Worm (Caenorhabditis elegans): ENCODE data around the gene crn-4.
A peak's percentile ranks its signal among the peaks of the same experiment; 100 is the strongest.

The crn-4 gene

ce11 chrX:2210751-2211150, 47.1 kb downstream of the crn-4 start, which contains the start of gene peb-1:
Gene peb-1 (plus strand): TSS chrX:2211051.
- TF ChIP-seq F16B12.6 (tag; optimal IDR thresholded peaks at IDR 0.05) (no peak), fkh-8 (tag; optimal IDR thresholded peaks at IDR 0.05) (no peak), nhr-237 (tag; optimal IDR thresholded peaks at IDR 0.05) (no peak), ets-5 (GFP tag; IDR thresholded peaks at IDR 0.05) (no peak), nhr-76 (tag; optimal IDR thresholded peaks at IDR 0.05) (no peak), elt-2 (tag; optimal IDR thresholded peaks at IDR 0.05) (no peak), grh-1 (GFP tag; IDR thresholded peaks at IDR 0.05) (no peak), unc-98 (GFP tag; IDR thresholded peaks at IDR 0.05) (no peak), lin-39 (tag; optimal IDR thresholded peaks at IDR 0.05) (no peak), pqm-1 (tag; optimal IDR thresholded peaks at IDR 0.05) (no peak), blmp-1 (tag; optimal IDR thresholded peaks at IDR 0.05) (no peak), efl-1 (optimal IDR thresholded peaks at IDR 0.05) (no peak), efl-1 (GFP tag; optimal IDR thresholded peaks at IDR 0.05 in 1 of 2) (no peak), aly-2 (tag; optimal IDR thresholded peaks at IDR 0.05) (no peak), ceh-88 (GFP tag; IDR thresholded peaks at IDR 0.05) (no peak), nhr-12 (tag; optimal IDR thresholded peaks at IDR 0.05) (no peak), skn-1 (tag; optimal IDR thresholded peaks at IDR 0.05) (no peak), unc-62 (GFP tag; optimal IDR thresholded peaks at IDR 0.05) (no peak), nhr-47 (tag; optimal IDR thresholded peaks at IDR 0.05) (no peak), zag-1 (tag; optimal IDR thresholded peaks at IDR 0.05) (no peak)

ce11 chrX:2210164-2210563, 47.7 kb downstream of the crn-4 start:
- TF ChIP-seq ces-1 (GFP tag; optimal IDR thresholded peaks at IDR 0.05) (no peak), fkh-8 (tag; optimal IDR thresholded peaks at IDR 0.05) (no peak), mab-9 (GFP tag; IDR thresholded peaks at IDR 0.05) (no peak), blmp-1 (tag; optimal IDR thresholded peaks at IDR 0.05) (peak; percentile 24)

ce11 chrX:2208391-2208790, 49.5 kb downstream of the crn-4 start:
- TF ChIP-seq lin-14 (GFP tag; optimal IDR thresholded peaks at IDR 0.05) (peak; percentile 11), pqm-1 (tag; optimal IDR thresholded peaks at IDR 0.05) (no peak), lin-15B (tag; optimal IDR thresholded peaks at IDR 0.05) (no peak), elt-2 (tag; optimal IDR thresholded peaks at IDR 0.05) (no peak), efl-1 (optimal IDR thresholded peaks at IDR 0.05) (no peak), efl-1 (GFP tag; optimal IDR thresholded peaks at IDR 0.05 in 1 of 2) (no peak), blmp-1 (tag; optimal IDR thresholded peaks at IDR 0.05) (peak; percentile 92), ces-1 (GFP tag; optimal IDR thresholded peaks at IDR 0.05) (no peak), elt-3 (tag; optimal IDR thresholded peaks at IDR 0.05) (peak in 1 of 6 experiments; percentile 32), fkh-4 (tag; optimal IDR thresholded peaks at IDR 0.05; ENCODE audit: borderline replicate concordance) (no peak), nhr-28 (tag; optimal IDR thresholded peaks at IDR 0.05) (no peak), ama-1 (optimal IDR thresholded peaks at IDR 0.05) (no peak), hpl-2 (GFP tag; optimal IDR thresholded peaks at IDR 0.05) (no peak), nhr-71 (tag; optimal IDR thresholded peaks at IDR 0.05) (no peak), fkh-8 (tag; optimal IDR thresholded peaks at IDR 0.05) (no peak), tbx-2 (tag; optimal IDR thresholded peaks at IDR 0.05) (no peak)
